Fruit fly (Drosophila melanogaster): ENCODE measurements around the gene CG4325.

Gene CG4325

DNA sequence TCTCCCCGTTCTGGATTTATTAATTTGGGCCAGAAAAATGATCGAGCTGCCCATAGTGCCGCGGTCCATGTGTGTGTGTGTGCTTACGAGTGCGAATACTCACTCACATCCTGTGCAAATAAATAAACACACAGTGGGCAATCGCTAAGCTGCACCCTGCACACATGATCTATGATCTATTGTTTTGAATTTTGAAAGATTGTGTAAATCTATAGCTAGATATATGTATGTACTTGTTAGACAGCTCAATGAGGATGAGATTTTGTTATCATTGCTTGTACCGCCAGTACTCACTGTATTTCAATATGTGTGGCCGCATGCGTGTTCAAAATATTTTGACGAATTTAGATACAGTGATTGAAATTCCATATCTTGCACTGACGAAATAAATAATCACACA, 39.5 kb upstream of the CG4325 start (continued):
- TF ChIP-seq CG11093 (GFP tag; IDR thresholded peaks at IDR 0.05), result no peak
- no peak for TF ChIP-seq insv (GFP tag; optimal IDR thresholded peaks at IDR 0.05)
- no peak for TF ChIP-seq YL-1 (GFP tag; optimal IDR thresholded peaks at IDR 0.05)
- peak; percentile 68 for TF ChIP-seq CG3847 (GFP tag; IDR thresholded peaks at IDR 0.05)
- TF ChIP-seq sr (GFP tag; IDR thresholded peaks at IDR 0.05), result no peak
- peak; percentile 63 for TF ChIP-seq CG12155 (GFP tag; optimal IDR thresholded peaks at IDR 0.05)
- TF ChIP-seq CG17568 (GFP tag; optimal IDR thresholded peaks at IDR 0.05), result no peak
- no peak for TF ChIP-seq CG6175 (GFP tag; IDR thresholded peaks at IDR 0.05)
- TF ChIP-seq CG17186 (GFP tag; optimal IDR thresholded peaks at IDR 0.05), result no peak
- TF ChIP-seq scrt (GFP tag; optimal IDR thresholded peaks at IDR 0.05), result peak; percentile 49
- TF ChIP-seq Dll (GFP tag; IDR thresholded peaks at IDR 0.05; ENCODE audit: partially characterized antibody), result no peak
- TF ChIP-seq cwo (GFP tag; optimal IDR thresholded peaks at IDR 0.05), result peak; percentile 48
- TF ChIP-seq zf30C (GFP tag; optimal IDR thresholded peaks at IDR 0.05), result no peak
- no peak for TF ChIP-seq CG31388 (GFP tag; optimal IDR thresholded peaks at IDR 0.05)
- peak; percentile 53 for TF ChIP-seq CG12071 (GFP tag; optimal IDR thresholded peaks at IDR 0.05)
- no peak for TF ChIP-seq ken (GFP tag; IDR thresholded peaks at IDR 0.05)
- TF ChIP-seq CG1233 (GFP tag; optimal IDR thresholded peaks at IDR 0.05), result no peak
- TF ChIP-seq CG12104 (GFP tag; optimal IDR thresholded peaks at IDR 0.05), result no peak
- no peak for TF ChIP-seq CG8281 (tag; optimal IDR thresholded peaks at IDR 0.05)
- TF ChIP-seq slp2 (GFP tag; optimal IDR thresholded peaks at IDR 0.05), result no peak
- peak; percentile 51 to 53 for TF ChIP-seq dpn (GFP tag; optimal IDR thresholded peaks at IDR 0.05)
- TF ChIP-seq Sry-δ (GFP tag; optimal IDR thresholded peaks at IDR 0.05), result no peak
- TF ChIP-seq run (tag; optimal IDR thresholded peaks at IDR 0.05), result no peak
- peak; percentile 81 for TF ChIP-seq zfh2 (GFP tag; optimal IDR thresholded peaks at IDR 0.05)
- peak; percentile 35 for TF ChIP-seq ash1 (GFP tag; optimal IDR thresholded peaks at IDR 0.05)
- peak; percentile 62 for TF ChIP-seq Ada2b (GFP tag; IDR thresholded peaks at IDR 0.05)
- TF ChIP-seq CG30403 (GFP tag; optimal IDR thresholded peaks at IDR 0.05), result peak; percentile 51
- TF ChIP-seq Max (GFP tag; optimal IDR thresholded peaks at IDR 0.05), result no peak
- TF ChIP-seq CG8765 (GFP tag; IDR thresholded peaks at IDR 0.05), result peak; percentile 42; the same call in 1 of the 2 replicates
- peak; percentile 55 for TF ChIP-seq CG7928 (GFP tag; optimal IDR thresholded peaks at IDR 0.05)
- peak; percentile 11 for TF ChIP-seq CG12659 (GFP tag; optimal IDR thresholded peaks at IDR 0.05)
- TF ChIP-seq CG17359 (tag; optimal IDR thresholded peaks at IDR 0.05), result peak; percentile 21
- TF ChIP-seq CG31365 (tag; optimal IDR thresholded peaks at IDR 0.05), result no peak
- TF ChIP-seq schlank (tag; optimal IDR thresholded peaks at IDR 0.05), result peak; percentile 74
- peak; percentile 49 for TF ChIP-seq CG10543 (GFP tag; optimal IDR thresholded peaks at IDR 0.05)
- TF ChIP-seq CG10565 (GFP tag; optimal IDR thresholded peaks at IDR 0.05), result no peak
- peak; percentile 61; the same call in 1 of the 2 replicates for TF ChIP-seq wdn (GFP tag; IDR thresholded peaks at IDR 0.05)
- peak; percentile 57 for TF ChIP-seq CG7372 (GFP tag; IDR thresholded peaks at IDR 0.05)
- TF ChIP-seq sima (GFP tag; optimal IDR thresholded peaks at IDR 0.05), result no peak
- peak; percentile 58 for TF ChIP-seq stc (GFP tag; IDR thresholded peaks at IDR 0.05)
- peak; percentile 45; the same call in 1 of the 2 replicates for TF ChIP-seq ara (GFP tag; IDR thresholded peaks at IDR 0.05)
- peak; percentile 38 for TF ChIP-seq sisA (GFP tag; IDR thresholded peaks at IDR 0.05)
- no peak for TF ChIP-seq crol (GFP tag; IDR thresholded peaks at IDR 0.05)
- TF ChIP-seq pho (GFP tag; optimal IDR thresholded peaks at IDR 0.05), result peak; percentile 57
- no peak for TF ChIP-seq ERR (GFP tag; optimal IDR thresholded peaks at IDR 0.05)
- peak; percentile 29; the same call in 1 of the 2 replicates for TF ChIP-seq HLH3B (GFP tag; IDR thresholded peaks at IDR 0.05)
- TF ChIP-seq CG12769 (tag; optimal IDR thresholded peaks at IDR 0.05), result peak; percentile 88
- TF ChIP-seq CG18262 (tag; optimal IDR thresholded peaks at IDR 0.05), result no peak
- peak; percentile 18 for TF ChIP-seq CG2712 (tag; optimal IDR thresholded peaks at IDR 0.05)
- peak; percentile 12 to 36 for TF ChIP-seq Pdp1 (GFP tag; optimal IDR thresholded peaks at IDR 0.05)
- no peak for TF ChIP-seq cad (GFP tag; optimal IDR thresholded peaks at IDR 0.05)
- TF ChIP-seq Mad (GFP tag; optimal IDR thresholded peaks at IDR 0.05), result peak; percentile 11
